4 worm cellular contexts compared by ENCODE assay signal in the genomic region with DNA sequence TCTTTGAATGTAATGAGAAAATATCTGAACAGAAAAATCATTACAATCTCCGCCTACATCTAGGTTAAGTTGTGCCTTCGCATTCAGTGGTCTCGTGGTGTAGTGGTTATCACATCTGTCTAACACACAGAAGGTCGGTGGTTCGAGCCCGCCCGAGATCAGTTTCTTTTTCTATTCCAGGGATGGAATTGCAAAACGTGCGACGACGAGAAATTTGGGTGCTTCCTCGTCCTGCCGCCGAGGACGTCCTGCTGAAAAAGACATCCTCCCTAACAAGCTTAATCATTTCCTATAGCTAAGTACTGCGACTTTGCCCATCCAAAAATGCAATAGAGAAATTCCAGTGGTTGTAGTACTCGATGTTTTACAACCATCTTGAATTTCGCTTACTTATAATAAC.
TF ChIP-seq lines count a peak whose summit lies in the region.

No protein-coding gene starts in this region.

TF ChIP-seq in whole organism, L2 larva, 48 proteins besides CTCF, POLR2A, EP300 and RAD21 (continues in another document):
- TF ChIP-seq unc-39 (tag; optimal IDR thresholded peaks at IDR 0.05; lab: Kevin White, UChicago) = no peak
- TF ChIP-seq elt-1 (tag; optimal IDR thresholded peaks at IDR 0.05; lab: Kevin White, UChicago) = no peak
- no peak for TF ChIP-seq skn-1 (tag; optimal IDR thresholded peaks at IDR 0.05; lab: Kevin White, UChicago)
- no peak for TF ChIP-seq nhr-12 (tag; optimal IDR thresholded peaks at IDR 0.05; lab: Kevin White, UChicago)
- no peak for TF ChIP-seq lin-11 (tag; optimal IDR thresholded peaks at IDR 0.05; lab: Kevin White, UChicago)
- no peak for TF ChIP-seq nhr-25 (tag; optimal IDR thresholded peaks at IDR 0.05; lab: Kevin White, UChicago)
- TF ChIP-seq Y55F3AM.14 (GFP tag; optimal IDR thresholded peaks at IDR 0.05; lab: Kevin White, UChicago) = no peak
- no peak for TF ChIP-seq unc-62 (GFP tag; optimal IDR thresholded peaks at IDR 0.05; lab: Kevin White, UChicago)
- peak; percentile 43 for TF ChIP-seq nhr-21 (tag; optimal IDR thresholded peaks at IDR 0.05; lab: Kevin White, UChicago)
- no peak for TF ChIP-seq ZK546.5 (tag; optimal IDR thresholded peaks at IDR 0.05; lab: Kevin White, UChicago)
- peak; percentile 15 for TF ChIP-seq fos-1 (tag; optimal IDR thresholded peaks at IDR 0.05; lab: Kevin White, UChicago)
- TF ChIP-seq nhr-10 (tag; optimal IDR thresholded peaks at IDR 0.05; lab: Kevin White, UChicago) = no peak
- no peak for TF ChIP-seq zag-1 (tag; optimal IDR thresholded peaks at IDR 0.05; lab: Kevin White, UChicago)
- TF ChIP-seq nhr-237 (tag; optimal IDR thresholded peaks at IDR 0.05; lab: Kevin White, UChicago) = no peak
- no peak for TF ChIP-seq sem-4 (tag; optimal IDR thresholded peaks at IDR 0.05; lab: Kevin White, UChicago)
- TF ChIP-seq nhr-23 (tag; optimal IDR thresholded peaks at IDR 0.05; lab: Kevin White, UChicago) = no peak
- TF ChIP-seq nhr-11 (tag; optimal IDR thresholded peaks at IDR 0.05; lab: Kevin White, UChicago) = no peak
- TF ChIP-seq lin-13 (GFP tag; optimal IDR thresholded peaks at IDR 0.05; lab: Kevin White, UChicago) = no peak
- no peak for TF ChIP-seq lsy-2 (tag; optimal IDR thresholded peaks at IDR 0.05; lab: Kevin White, UChicago)
- no peak for TF ChIP-seq nhr-6 (tag; optimal IDR thresholded peaks at IDR 0.05; lab: Kevin White, UChicago)
- TF ChIP-seq nhr-77 (tag; optimal IDR thresholded peaks at IDR 0.05; lab: Kevin White, UChicago) = no peak
- TF ChIP-seq ceh-16 (tag; optimal IDR thresholded peaks at IDR 0.05; lab: Kevin White, UChicago) = no peak
- TF ChIP-seq lin-39 (tag; optimal IDR thresholded peaks at IDR 0.05; lab: Kevin White, UChicago) = no peak

TF ChIP-seq in whole organism, L4 larva, 104 proteins besides CTCF, POLR2A, EP300 and RAD21 (continues in another document):
- TF ChIP-seq spr-1 (tag; optimal IDR thresholded peaks at IDR 0.05; lab: Kevin White, UChicago) (no peak), hlh-30 (tag; optimal IDR thresholded peaks at IDR 0.05; lab: Kevin White, UChicago; ENCODE audit: insufficient read depth) (peak; percentile 42), ceh-62 (tag; optimal IDR thresholded peaks at IDR 0.05; lab: Kevin White, UChicago) (no peak), duxl-1 (tag; optimal IDR thresholded peaks at IDR 0.05; lab: Kevin White, UChicago; ENCODE audit: poor library complexity) (peak; percentile 54), mes-2 (tag; optimal IDR thresholded peaks at IDR 0.05; lab: Kevin White, UChicago; ENCODE audit: poor library complexity, severe bottlenecking) (peak; percentile 58), daf-16 (GFP tag; optimal IDR thresholded peaks at IDR 0.05; lab: Kevin White, UChicago) (peak in 1 of 2 experiments; percentile 1), daf-16 (tag; optimal IDR thresholded peaks at IDR 0.05; lab: Kevin White, UChicago) (peak; percentile 28), snpc-1.2 (GFP tag; IDR thresholded peaks at IDR 0.05; lab: Robert Waterston, UW) (peak; percentile 81), lir-3 (tag; optimal IDR thresholded peaks at IDR 0.05; lab: Kevin White, UChicago) (no peak), nhr-102 (tag; optimal IDR thresholded peaks at IDR 0.05; lab: Kevin White, UChicago) (no peak), dve-1 (tag; optimal IDR thresholded peaks at IDR 0.05; lab: Kevin White, UChicago; ENCODE audit: insufficient read depth) (peak; percentile 41), ceh-44 (GFP tag; IDR thresholded peaks at IDR 0.05; lab: Robert Waterston, UW) (peak; percentile 55; the same call in 1 of the 2 replicates), egl-43 (GFP tag; IDR thresholded peaks at IDR 0.05; lab: Robert Waterston, UW) (peak; percentile 53), lin-38 (GFP tag; IDR thresholded peaks at IDR 0.05; lab: Robert Waterston, UW) (peak; percentile 57), Y48G9A.11 (GFP tag; IDR thresholded peaks at IDR 0.05; lab: Robert Waterston, UW) (peak; percentile 25; the same call in 1 of the 2 replicates), nhr-48 (tag; optimal IDR thresholded peaks at IDR 0.05; lab: Kevin White, UChicago) (no peak), dmd-6 (GFP tag; IDR thresholded peaks at IDR 0.05; lab: Robert Waterston, UW) (peak; percentile 51), mep-1 (tag; optimal IDR thresholded peaks at IDR 0.05; lab: Kevin White, UChicago) (peak; percentile 28), nhr-237 (tag; optimal IDR thresholded peaks at IDR 0.05; lab: Kevin White, UChicago) (no peak), ZK337.2 (GFP tag; IDR thresholded peaks at IDR 0.05; lab: Robert Waterston, UW) (no peak), ctbp-1 (GFP tag; IDR thresholded peaks at IDR 0.05; lab: Robert Waterston, UW) (peak; percentile 62; the same call in 1 of the 2 replicates)

TF ChIP-seq in whole organism, late embryonic, 69 proteins besides CTCF, POLR2A, EP300 and RAD21:
- TF ChIP-seq elt-2 (tag; optimal IDR thresholded peaks at IDR 0.05; lab: Kevin White, UChicago) = peak; percentile 16
- no peak for TF ChIP-seq ahr-1 (tag; optimal IDR thresholded peaks at IDR 0.05; lab: Kevin White, UChicago)
- TF ChIP-seq hlh-15 (tag; optimal IDR thresholded peaks at IDR 0.05; lab: Kevin White, UChicago) = no peak
- TF ChIP-seq ceh-9 (tag; optimal IDR thresholded peaks at IDR 0.05; lab: Kevin White, UChicago) = no peak
- TF ChIP-seq ref-2 (tag; optimal IDR thresholded peaks at IDR 0.05; lab: Kevin White, UChicago) = no peak
TF ChIP-seq in whole organism, late embryonic: peak in this region for 1.

TF ChIP-seq in whole organism, mixed stage, embryonic, 35 proteins besides CTCF, POLR2A, EP300 and RAD21:
- TF ChIP-seq zip-8 (tag; optimal IDR thresholded peaks at IDR 0.05; lab: Kevin White, UChicago) (no peak), ham-2 (GFP tag; optimal IDR thresholded peaks at IDR 0.05; lab: Kevin White, UChicago) (no peak), elt-1 (tag; optimal IDR thresholded peaks at IDR 0.05; lab: Kevin White, UChicago; ENCODE audit: borderline replicate concordance, insufficient read depth) (no peak), nhr-28 (tag; optimal IDR thresholded peaks at IDR 0.05; lab: Kevin White, UChicago) (no peak), mab-5 (tag; optimal IDR thresholded peaks at IDR 0.05; lab: Kevin White, UChicago) (no peak), drap-1 (GFP tag; optimal IDR thresholded peaks at IDR 0.05; lab: Kevin White, UChicago) (peak; percentile 21), ceh-83 (GFP tag; optimal IDR thresholded peaks at IDR 0.05; lab: Kevin White, UChicago) (peak; percentile 30), unc-120 (tag; optimal IDR thresholded peaks at IDR 0.05; lab: Kevin White, UChicago; ENCODE audit: poor library complexity, severe bottlenecking) (peak; percentile 26), ces-1 (GFP tag; optimal IDR thresholded peaks at IDR 0.05; lab: Kevin White, UChicago) (no peak)
